Worm (Caenorhabditis elegans): ENCODE data around the gene ced-5.

- TF ChIP-seq hmg-1.2 (GFP tag; IDR thresholded peaks at IDR 0.05) (no peak), cebp-2 (GFP tag; IDR thresholded peaks at IDR 0.05) (no peak), nfyb-1 (GFP tag; IDR thresholded peaks at IDR 0.05) (no peak), gei-17 (GFP tag; optimal IDR thresholded peaks at IDR 0.05) (no peak), lin-40 (tag; optimal IDR thresholded peaks at IDR 0.05) (no peak), F49E8.2 (tag; optimal IDR thresholded peaks at IDR 0.05; ENCODE audit: insufficient read depth) (no peak), hlh-26 (GFP tag; conservative IDR thresholded peaks at IDR 0.05) (no peak), ztf-28 (GFP tag; IDR thresholded peaks at IDR 0.05) (no peak), unc-130 (GFP tag; optimal IDR thresholded peaks at IDR 0.05) (no peak), B0019.2 (GFP tag; conservative IDR thresholded peaks at IDR 0.05) (no peak), ZK185.1 (tag; optimal IDR thresholded peaks at IDR 0.05; ENCODE audit: poor library complexity, severe bottlenecking) (no peak), him-1 (tag; optimal IDR thresholded peaks at IDR 0.05) (no peak), ceh-100 (GFP tag; IDR thresholded peaks at IDR 0.05) (no peak), lin-54 (GFP tag; optimal IDR thresholded peaks at IDR 0.05) (no peak)
Observed at ce11 chrIV:10467347-10467746, 16.6 kb upstream of the ced-5 start.

All from whole organism, young adult.